Fruit fly (Drosophila melanogaster) whole organism, embryonic: ENCODE measurements around the gene Best4.

Experiments used
- CG10267 ChIP-seq: fragments of 200-800 bp; sonication (Bioruptor generic); optimal IDR thresholded peaks from 2 replicates; lab custom pipeline; 2018; ENCODE audit warnings: missing biosample characterization, mild to moderate bottlenecking, missing genetic modification characterization, moderate library complexity
- CG10321 ChIP-seq: fragments of 200-800 bp; sonication (Bioruptor generic); IDR thresholded peaks from 2 replicates; pipeline ENCODE4 v1.3.6; 2022; ENCODE audit warnings: missing biosample characterization, missing genetic modification characterization
- CG10979 ChIP-seq: fragments of 200-800 bp; sonication (Bioruptor generic); optimal IDR thresholded peaks from 2 replicates; lab custom pipeline; 2018; ENCODE audit warnings: missing biosample characterization, mild to moderate bottlenecking, missing genetic modification characterization, moderate library complexity
- CG11398 ChIP-seq: fragments of 200-800 bp; sonication (Bioruptor generic); optimal IDR thresholded peaks from 2 replicates; lab custom pipeline; 2016; ENCODE audit warnings: missing biosample characterization, missing genetic modification characterization
- CG11560 ChIP-seq: fragments of 200-800 bp; sonication (Bioruptor generic); IDR thresholded peaks from 3 replicates; pipeline ENCODE4 v1.3.6; 2022; ENCODE audit warnings: missing biosample characterization, missing genetic modification characterization
- CG12744 ChIP-seq: fragments of 200-800 bp; sonication (Bioruptor generic); optimal IDR thresholded peaks from 2 replicates; lab custom pipeline; 2016; ENCODE audit warnings: missing biosample characterization, missing genetic modification characterization
- CG13775 ChIP-seq: fragments of 200-800 bp; sonication (Bioruptor generic); optimal IDR thresholded peaks from 3 replicates; lab custom pipeline; 2017; ENCODE audit warnings: missing biosample characterization, mild to moderate bottlenecking, missing genetic modification characterization
- CG13894 ChIP-seq: fragments of 200-800 bp; sonication (Bioruptor generic); optimal IDR thresholded peaks from 3 replicates; lab custom pipeline; 2018; ENCODE audit warnings: missing biosample characterization, mild to moderate bottlenecking, missing genetic modification characterization, moderate library complexity
- CG15479 ChIP-seq: fragments of 200-800 bp; sonication (Bioruptor generic); optimal IDR thresholded peaks from 3 replicates; lab custom pipeline; 2019; ENCODE audit warnings: missing biosample characterization, mild to moderate bottlenecking, missing genetic modification characterization, moderate library complexity
- CG15601 ChIP-seq: fragments of 200-800 bp; sonication (Bioruptor generic); optimal IDR thresholded peaks from 3 replicates; lab custom pipeline; 2019; ENCODE audit warnings: missing biosample characterization, mild to moderate bottlenecking, missing genetic modification characterization, moderate library complexity
- CG1603 ChIP-seq: fragments of 200-800 bp; sonication (Bioruptor generic); optimal IDR thresholded peaks from 2 replicates; lab custom pipeline; 2019; ENCODE audit warnings: missing biosample characterization, mild to moderate bottlenecking, missing genetic modification characterization, moderate library complexity
- CG17328 ChIP-seq: fragments of 200-800 bp; sonication (Bioruptor generic); IDR thresholded peaks from 2 replicates; pipeline ENCODE4 v1.3.6; 2022; ENCODE audit warnings: missing biosample characterization, missing genetic modification characterization
- CG17568 ChIP-seq: fragments of 200-800 bp; sonication (Bioruptor generic); optimal IDR thresholded peaks from 2 replicates; lab custom pipeline; 2018; ENCODE audit warnings: missing biosample characterization, mild to moderate bottlenecking, missing genetic modification characterization, moderate library complexity
- CG17829 ChIP-seq: fragments of 200-800 bp; optimal IDR thresholded peaks from 2 replicates; lab custom pipeline; 2019; ENCODE audit warnings: missing biosample characterization, mild to moderate bottlenecking, missing genetic modification characterization, moderate library complexity
- CG18619 ChIP-seq: fragments of 200-800 bp; sonication (Bioruptor generic); optimal IDR thresholded peaks from 3 replicates; lab custom pipeline; 2017; ENCODE audit warnings: missing biosample characterization, mild to moderate bottlenecking, missing genetic modification characterization
- CG2712 ChIP-seq: fragments of 200-800 bp; optimal IDR thresholded peaks from 3 replicates; lab custom pipeline; 2019; ENCODE audit warnings: missing biosample characterization, mild to moderate bottlenecking, missing genetic modification characterization, moderate library complexity
- CG3163 ChIP-seq: fragments of 200-800 bp; sonication (Bioruptor generic); optimal IDR thresholded peaks from 3 replicates; lab custom pipeline; 2016; ENCODE audit warnings: missing biosample characterization, missing genetic modification characterization
- CG32532 ChIP-seq: fragments of 200-800 bp; sonication (Bioruptor generic); IDR thresholded peaks from 2 replicates; pipeline ENCODE4 v1.3.6; 2022; ENCODE audit warnings: missing biosample characterization, missing genetic modification characterization
- CG34422 ChIP-seq: fragments of 200-800 bp; sonication (Bioruptor generic); IDR thresholded peaks from 3 replicates; pipeline ENCODE4 v1.3.6; 2022; ENCODE audit warnings: missing biosample characterization, missing genetic modification characterization
- CG42726 ChIP-seq: fragments of 200-800 bp; sonication (Bioruptor generic); IDR thresholded peaks from 2 replicates; pipeline ENCODE4 v1.3.6; 2022; ENCODE audit warnings: missing biosample characterization, missing genetic modification characterization; ENCODE audit not compliant: partially characterized antibody
- CG4360 ChIP-seq: fragments of 200-800 bp; sonication (Bioruptor generic); IDR thresholded peaks from 2 replicates; pipeline ENCODE4 v1.3.6; 2022; ENCODE audit warnings: missing biosample characterization, missing genetic modification characterization
- CG8924 ChIP-seq: fragments of 200-800 bp; optimal IDR thresholded peaks from 3 replicates; lab custom pipeline; 2019; ENCODE audit warnings: missing biosample characterization, mild to moderate bottlenecking, missing genetic modification characterization, moderate library complexity
- Dll ChIP-seq: fragments of 200-800 bp; sonication (Bioruptor generic); IDR thresholded peaks from 4 replicates; pipeline ENCODE4 v1.3.6; 2022; ENCODE audit warnings: missing biosample characterization, missing genetic modification characterization; ENCODE audit not compliant: partially characterized antibody
- ERR ChIP-seq: fragments of 200-800 bp; sonication (Bioruptor generic); optimal IDR thresholded peaks from 2 replicates; lab custom pipeline; 2016; ENCODE audit warnings: missing biosample characterization, missing genetic modification characterization
- Nf-YB ChIP-seq: fragments of 200-800 bp; sonication (Bioruptor generic); optimal IDR thresholded peaks from 3 replicates; lab custom pipeline; 2019; ENCODE audit warnings: missing biosample characterization, mild to moderate bottlenecking, missing genetic modification characterization, moderate library complexity
- Oaz ChIP-seq: fragments of 200-800 bp; sonication (Bioruptor generic); IDR thresholded peaks from 2 replicates; pipeline ENCODE4 v1.3.6; 2022; ENCODE audit warnings: missing biosample characterization, missing genetic modification characterization
- Opbp ChIP-seq: fragments of 200-800 bp; sonication (Bioruptor generic); IDR thresholded peaks from 3 replicates; pipeline ENCODE4 v1.3.6; 2022; ENCODE audit warnings: missing biosample characterization, missing genetic modification characterization; ENCODE audit not compliant: partially characterized antibody
- ab ChIP-seq: fragments of 200-800 bp; sonication (Bioruptor generic); optimal IDR thresholded peaks from 2 replicates; lab custom pipeline; 2016; ENCODE audit warnings: missing biosample characterization, missing genetic modification characterization
- aop ChIP-seq: fragments of 200-800 bp; sonication (Bioruptor generic); IDR thresholded peaks from 2 replicates; pipeline ENCODE4 v1.3.6; 2022; ENCODE audit warnings: missing biosample characterization, missing genetic modification characterization
- ap ChIP-seq: fragments of 200-800 bp; sonication (Bioruptor generic); IDR thresholded peaks from 2 replicates; pipeline ENCODE4 v1.3.6; 2022; ENCODE audit warnings: missing biosample characterization, missing genetic modification characterization
- bsh ChIP-seq, 2 experiments: fragments of 200-800 bp; sonication (Bioruptor generic); optimal IDR thresholded peaks; 2 replicates each; lab custom pipeline; 2017 to 2018; ENCODE audit warnings: mild to moderate bottlenecking in 2 of 2, missing biosample characterization in 2 of 2, missing genetic modification characterization in 2 of 2, moderate library complexity in 1 of 2
- chif ChIP-seq, 2 experiments: fragments of 200-800 bp; sonication (Bioruptor generic); optimal IDR thresholded peaks; 3 replicates each; lab custom pipeline; 2016; ENCODE audit warnings: missing biosample characterization in 2 of 2, missing genetic modification characterization in 2 of 2
- chinmo ChIP-seq: fragments of 200-800 bp; sonication (Bioruptor generic); IDR thresholded peaks from 4 replicates; pipeline ENCODE4 v1.3.6; 2022; ENCODE audit warnings: missing biosample characterization, missing genetic modification characterization; ENCODE audit not compliant: partially characterized antibody
- ewg ChIP-seq: fragments of 200-800 bp; sonication (Bioruptor generic); optimal IDR thresholded peaks from 3 replicates; lab custom pipeline; 2017; ENCODE audit warnings: mild to moderate bottlenecking, missing biosample characterization, missing genetic modification reagents, missing genetic modification characterization
- fd64A ChIP-seq: fragments of 200-800 bp; sonication (Bioruptor generic); optimal IDR thresholded peaks from 3 replicates; lab custom pipeline; 2018; ENCODE audit warnings: missing biosample characterization, mild to moderate bottlenecking, missing genetic modification characterization
- gcm ChIP-seq: fragments of 200-800 bp; sonication (Bioruptor generic); optimal IDR thresholded peaks from 2 replicates; lab custom pipeline; 2019; ENCODE audit warnings: missing biosample characterization, mild to moderate bottlenecking, missing genetic modification characterization, moderate library complexity
- h ChIP-seq: fragments of >200 bp; optimal IDR thresholded peaks from 2 replicates; lab custom pipeline; 2017
- kah ChIP-seq: fragments of 200-800 bp; sonication (Bioruptor generic); optimal IDR thresholded peaks from 2 replicates; lab custom pipeline; 2018; ENCODE audit warnings: missing biosample characterization, mild to moderate bottlenecking, missing genetic modification characterization
- lov ChIP-seq, 2 experiments: fragments of 200-800 bp in 1 of 2; fragments of >200 bp in 1 of 2; sonication (Bioruptor generic) in 1 of 2; IDR thresholded peaks in 1 of 2; optimal IDR thresholded peaks in 1 of 2; 2 replicates in 1 of 2; 3 replicates in 1 of 2; pipeline versions ENCODE4 v1.3.6 to Lab custom; 2017 to 2022; ENCODE audit warnings: missing biosample characterization in 1 of 2, missing genetic modification characterization in 1 of 2
- nerfin-1 ChIP-seq: fragments of 200-800 bp; sonication (Bioruptor generic); optimal IDR thresholded peaks from 3 replicates; lab custom pipeline; 2019; ENCODE audit warnings: missing biosample characterization, mild to moderate bottlenecking, missing genetic modification characterization, moderate library complexity
- otp ChIP-seq: fragments of 200-800 bp; sonication (Bioruptor generic); IDR thresholded peaks from 3 replicates; pipeline ENCODE4, ENCODE4 v1.3.6; 2022; ENCODE audit warnings: missing biosample characterization, missing genetic modification characterization
- prd ChIP-seq, 3 experiments: fragments of >200 bp in 2 of 3; fragments of 200-800 bp in 1 of 3; sonication (Bioruptor generic) in 1 of 3; optimal IDR thresholded peaks in 2 of 3; IDR thresholded peaks in 1 of 3; 2 replicates in 2 of 3; 3 replicates in 1 of 3; pipeline versions ENCODE4 v1.3.6 to Lab custom; 2017 to 2022; ENCODE audit warnings: missing biosample characterization in 1 of 3, missing genetic modification characterization in 1 of 3
- sens ChIP-seq: fragments of 200-800 bp; sonication (Bioruptor generic); peaks from one replicate; lab custom pipeline; 2016; ENCODE audit warnings: missing biosample characterization, missing genetic modification characterization
- seq ChIP-seq: fragments of 200-800 bp; sonication (Bioruptor generic); IDR thresholded peaks from 2 replicates; pipeline ENCODE4 v1.3.6; 2022; ENCODE audit warnings: missing biosample characterization, missing genetic modification characterization
- sisA ChIP-seq: fragments of 200-800 bp; sonication (Bioruptor generic); IDR thresholded peaks from 2 replicates; pipeline ENCODE4 v1.3.6; 2022; ENCODE audit warnings: missing biosample characterization, missing genetic modification characterization
- stwl ChIP-seq: fragments of 200-800 bp; sonication (Bioruptor generic); optimal IDR thresholded peaks from 3 replicates; lab custom pipeline; 2018; ENCODE audit warnings: missing biosample characterization, mild to moderate bottlenecking, missing genetic modification characterization, moderate library complexity
- vvl ChIP-seq: fragments of 200-800 bp; sonication (Bioruptor generic); IDR thresholded peaks from 2 replicates; pipeline ENCODE4 v1.3.6; 2022; ENCODE audit warnings: missing biosample characterization, missing genetic modification characterization
- zen2 ChIP-seq: fragments of 200-800 bp; sonication (Bioruptor generic); IDR thresholded peaks from 3 replicates; pipeline ENCODE4 v1.3.6; 2022; ENCODE audit warnings: missing biosample characterization, missing genetic modification characterization; ENCODE audit not compliant: partially characterized antibody

The Best4 gene

dm6 chr3L:15336277-15336821 is 37.6 kb downstream of the Best4 start, which contains the start of gene Toll-6 (continued):
- TF ChIP-seq prd (optimal IDR thresholded peaks at IDR 0.05; lab: Kevin White, UChicago), result no peak
- peak; percentile 39; the same call in 2 of the 3 replicates for TF ChIP-seq prd (GFP tag; IDR thresholded peaks at IDR 0.05; lab: Robert Waterston, UW)
- no peak for TF ChIP-seq h (lab: Kevin White, UChicago)
- TF ChIP-seq bsh (GFP tag; optimal IDR thresholded peaks at IDR 0.05; lab: Kevin White, UChicago), result peak in 1 of 2 experiments; percentile 15
- peak; percentile 40 for TF ChIP-seq CG17568
- TF ChIP-seq CG17829 (tag; lab: Kevin White, UChicago), result peak; percentile 42
- TF ChIP-seq fd64A, result no peak
- no peak for TF ChIP-seq CG10321 (GFP tag; lab: Robert Waterston, UW)
- TF ChIP-seq CG13894, result peak; percentile 9
- peak in 1 of 2 experiments; percentile 18 for TF ChIP-seq chif (GFP tag; optimal IDR thresholded peaks at IDR 0.05; lab: Kevin White, UChicago)
- peak; percentile 26; the same call in 1 of the 2 replicates for TF ChIP-seq CG17328 (GFP tag; lab: Robert Waterston, UW)
- peak; percentile 25 for TF ChIP-seq kah (GFP tag; lab: Kevin White, UChicago)
- no peak for TF ChIP-seq otp (GFP tag; lab: Robert Waterston, UW)
- no peak for TF ChIP-seq sisA (GFP tag; lab: Robert Waterston, UW)
- peak; percentile 24 for TF ChIP-seq CG8924
- TF ChIP-seq CG32532 (GFP tag; lab: Robert Waterston, UW), result 0 out of 2 replicates have a peak, but pooled peaks have one; percentile 5
- TF ChIP-seq CG10979 (tag; lab: Kevin White, UChicago), result peak; percentile 26
- 0 out of 4 replicates have a peak, but pooled peaks have one; percentile 34 for TF ChIP-seq chinmo (GFP tag; lab: Robert Waterston, UW)
- peak; percentile 75 for TF ChIP-seq CG15479 (GFP tag; lab: Kevin White, UChicago)
- no peak for TF ChIP-seq CG18619 (GFP tag; lab: Kevin White, UChicago)
- peak; percentile 4 for TF ChIP-seq CG3163 (GFP tag; lab: Kevin White, UChicago)
- 0 out of 2 replicates have a peak, but pooled peaks have one; percentile 15 for TF ChIP-seq CG4360 (GFP tag; lab: Robert Waterston, UW)
- TF ChIP-seq nerfin-1 (tag; lab: Kevin White, UChicago), result peak; percentile 30
- TF ChIP-seq Dll (GFP tag; lab: Robert Waterston, UW), result 0 out of 4 replicates have a peak, but pooled peaks have one; percentile 25
- peak; percentile 17 for TF ChIP-seq CG2712 (tag; lab: Kevin White, UChicago)
- peak; percentile 2 for TF ChIP-seq CG15601
- peak; percentile 55 for TF ChIP-seq CG42726 (GFP tag; lab: Robert Waterston, UW)
- TF ChIP-seq CG12744 (GFP tag; lab: Kevin White, UChicago), result no peak
- peak; percentile 15 for TF ChIP-seq CG11398 (GFP tag; lab: Kevin White, UChicago)
- TF ChIP-seq gcm, result peak; percentile 45
- no peak for TF ChIP-seq ap
- no peak for TF ChIP-seq lov (optimal IDR thresholded peaks at IDR 0.05; lab: Kevin White, UChicago)
- TF ChIP-seq lov (GFP tag; IDR thresholded peaks at IDR 0.05; lab: Robert Waterston, UW), result peak; percentile 67; the same call in 1 of the 3 replicates
- TF ChIP-seq ewg (GFP tag; lab: Kevin White, UChicago), result peak; percentile 41
- no peak for TF ChIP-seq aop (GFP tag; lab: Robert Waterston, UW)
- peak; percentile 37; the same call in 1 of the 3 replicates for TF ChIP-seq CG34422 (GFP tag; lab: Robert Waterston, UW)
- 0 out of 3 replicates have a peak, but pooled peaks have one; percentile 9 for TF ChIP-seq zen2 (GFP tag; lab: Robert Waterston, UW)
- no peak for TF ChIP-seq ERR (GFP tag; lab: Kevin White, UChicago)
- peak; percentile 52; the same call in 1 of the 2 replicates for TF ChIP-seq seq (GFP tag; lab: Robert Waterston, UW)
- TF ChIP-seq sens (GFP tag; lab: Kevin White, UChicago), result peak; percentile 77
- no peak for TF ChIP-seq CG11560 (tag; lab: Robert Waterston, UW)
- TF ChIP-seq CG13775 (GFP tag; lab: Kevin White, UChicago), result no peak
- peak; percentile 19 for TF ChIP-seq CG10267
- TF ChIP-seq vvl, result no peak
- no peak for TF ChIP-seq Oaz (GFP tag; lab: Robert Waterston, UW)
- peak; percentile 14 for TF ChIP-seq CG1603 (tag; lab: Kevin White, UChicago)
- TF ChIP-seq ab (GFP tag; lab: Kevin White, UChicago), result no peak
- TF ChIP-seq stwl (tag; lab: Kevin White, UChicago), result peak; percentile 19
- TF ChIP-seq Opbp (GFP tag; lab: Robert Waterston, UW), result peak; percentile 45; the same call in 2 of the 3 replicates
- peak; percentile 16 for TF ChIP-seq Nf-YB
